Fruit fly (Drosophila melanogaster): Measurements from ENCODE around the gene mesh.

DNA sequence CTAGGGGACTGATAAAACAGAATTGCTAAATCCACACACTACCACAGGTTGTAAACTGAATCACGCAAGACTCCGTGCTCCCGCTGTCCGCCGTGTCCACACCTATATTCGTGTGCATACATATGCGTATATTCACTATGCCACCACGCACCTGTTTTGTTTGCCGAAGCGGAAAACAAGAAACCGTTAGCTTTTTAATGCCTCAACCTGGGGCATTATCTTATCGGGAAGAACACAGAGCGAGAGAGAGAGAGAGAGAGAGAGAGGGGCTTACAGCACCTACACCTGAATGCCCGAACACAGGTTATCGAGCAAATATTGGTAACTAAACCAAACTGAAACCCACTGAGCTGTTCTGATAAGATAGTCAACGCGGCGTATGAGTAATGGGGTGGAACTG is 935 bp downstream of the mesh start:
- TF ChIP-seq CG8478 (optimal IDR thresholded peaks at IDR 0.05) (no peak), Max (GFP tag; optimal IDR thresholded peaks at IDR 0.05) (no peak), fd64A (GFP tag; optimal IDR thresholded peaks at IDR 0.05) (no peak), pfk (GFP tag; optimal IDR thresholded peaks at IDR 0.05) (no peak), CG12391 (tag; optimal IDR thresholded peaks at IDR 0.05) (no peak)
